Worm (Caenorhabditis elegans) whole organism, midembryonic: ENCODE results near the gene sri-37.
"Not testable (repeated sequence)": the region's sequence is repeated elsewhere in the genome, so short reads cannot be mapped to it uniquely, and the experiment has no call there.

Experiments used
- flt-1 ChIP-seq: fragments of 200-800 bp; sonication (Bioruptor generic); IDR thresholded peaks from 2 replicates; pipeline ENCODE4 v1.3.6; 2022; ENCODE audit warnings: missing genetic modification characterization, missing compliant biosample characterization
- klf-2 ChIP-seq: fragments of 200-800 bp; sonication (Bioruptor generic); conservative IDR thresholded peaks from 2 replicates; pipeline ENCODE4 v1.3.6; 2022; ENCODE audit warnings: missing genetic modification reagents, missing genetic modification characterization, missing compliant biosample characterization
- med-1 ChIP-seq: sonication (generic microtip); optimal IDR thresholded peaks from 2 replicates; lab custom pipeline; 2017; ENCODE audit warnings: missing genetic modification characterization, mild to moderate bottlenecking, missing compliant biosample characterization, antibody characterized with exemption, missing genetic modification reagents; ENCODE audit not compliant: insufficient read depth
- ztf-23 ChIP-seq: fragments of 200-800 bp; sonication (Bioruptor generic); IDR thresholded peaks from 2 replicates; pipeline ENCODE4 v1.3.6; 2022; ENCODE audit warnings: missing genetic modification reagents, missing genetic modification characterization, missing compliant biosample characterization
- ztf-29 ChIP-seq: fragments of 200-800 bp; sonication (Bioruptor generic); IDR thresholded peaks from 2 replicates; pipeline ENCODE4 v1.3.6; 2022; ENCODE audit warnings: missing genetic modification reagents, missing genetic modification characterization, missing compliant biosample characterization

DNA sequence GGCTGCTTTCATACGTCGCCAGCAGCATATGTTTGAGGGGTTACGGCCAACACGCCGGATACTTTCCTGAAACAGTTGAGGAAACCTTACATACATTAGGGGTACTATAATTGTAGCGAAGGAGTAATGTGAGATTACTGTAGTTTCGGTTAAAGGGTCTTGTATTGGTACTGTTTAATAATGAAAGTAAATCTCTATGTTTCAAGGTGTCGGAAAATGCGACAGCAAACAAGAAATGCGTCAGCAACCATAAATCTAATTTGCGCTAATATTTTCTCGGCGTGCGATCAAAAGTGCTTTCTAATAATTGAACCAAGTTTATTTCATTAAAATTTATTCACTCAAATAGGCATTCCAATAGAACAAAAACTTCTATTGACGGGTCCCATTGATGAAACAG is 43.0 kb downstream of the sri-37 start, which contains the start of gene sri-57:
- TF ChIP-seq med-1 (GFP tag; lab: Kevin White, UChicago); flt-1 (GFP tag; lab: Robert Waterston, UW); ztf-23 (GFP tag; lab: Robert Waterston, UW); ztf-29; klf-2 (GFP tag; lab: Robert Waterston, UW): not testable (repeated sequence)
